Fruit fly (Drosophila melanogaster) whole organism, embryonic: ENCODE results near the gene Gr93d.

ENCODE experiments used
- ATbp ChIP-seq: fragments of 200-800 bp; sonication (Bioruptor generic); optimal IDR thresholded peaks from 2 replicates; lab custom pipeline; 2017; ENCODE audit warnings: missing biosample characterization, mild to moderate bottlenecking, missing genetic modification characterization, missing genetic modification reagents
- Abd-B ChIP-seq: fragments of 200-800 bp; sonication (Bioruptor generic); optimal IDR thresholded peaks from 2 replicates; lab custom pipeline; 2018; ENCODE audit warnings: missing biosample characterization, mild to moderate bottlenecking, missing genetic modification characterization, moderate library complexity
- Antp ChIP-seq: fragments of 200-800 bp; sonication (Bioruptor generic); optimal IDR thresholded peaks from 3 replicates; lab custom pipeline; 2016; ENCODE audit warnings: missing biosample characterization, missing genetic modification characterization
- Atf6 ChIP-seq: fragments of 200-800 bp; sonication (Bioruptor generic); IDR thresholded peaks from 2 replicates; pipeline ENCODE4 v1.3.6; 2022; ENCODE audit warnings: missing biosample characterization, missing genetic modification characterization
- Bteb2 ChIP-seq: fragments of 200-800 bp; sonication (Bioruptor generic); optimal IDR thresholded peaks from 2 replicates; lab custom pipeline; 2016; ENCODE audit warnings: missing biosample characterization, missing genetic modification characterization
- CG10321 ChIP-seq: fragments of 200-800 bp; sonication (Bioruptor generic); IDR thresholded peaks from 2 replicates; pipeline ENCODE4 v1.3.6; 2022; ENCODE audit warnings: missing biosample characterization, missing genetic modification characterization
- CG10979 ChIP-seq: fragments of 200-800 bp; sonication (Bioruptor generic); optimal IDR thresholded peaks from 2 replicates; lab custom pipeline; 2018; ENCODE audit warnings: missing biosample characterization, mild to moderate bottlenecking, missing genetic modification characterization, moderate library complexity
- CG13424 ChIP-seq: fragments of 200-800 bp; sonication (Bioruptor generic); optimal IDR thresholded peaks from 2 replicates; lab custom pipeline; 2019; ENCODE audit warnings: missing biosample characterization, mild to moderate bottlenecking, missing genetic modification characterization, moderate library complexity
- CG15011 ChIP-seq: fragments of 200-800 bp; sonication (Bioruptor generic); optimal IDR thresholded peaks from 3 replicates; lab custom pipeline; 2018; ENCODE audit warnings: missing biosample characterization, mild to moderate bottlenecking, missing genetic modification characterization
- CG16863 ChIP-seq: fragments of 200-800 bp; sonication (Bioruptor generic); optimal IDR thresholded peaks from 3 replicates; lab custom pipeline; 2016; ENCODE audit warnings: missing biosample characterization, missing genetic modification characterization
- CG18599 ChIP-seq: fragments of 200-800 bp; sonication (Bioruptor generic); optimal IDR thresholded peaks from 3 replicates; lab custom pipeline; 2017; ENCODE audit warnings: missing biosample characterization, missing genetic modification characterization, mild to moderate bottlenecking, moderate library complexity, missing genetic modification reagents
- CG31441 ChIP-seq: fragments of 200-800 bp; sonication (Bioruptor generic); IDR thresholded peaks from 2 replicates; pipeline ENCODE4 v1.3.6; 2022; ENCODE audit warnings: missing biosample characterization, missing genetic modification characterization
- CG42726 ChIP-seq: fragments of 200-800 bp; sonication (Bioruptor generic); IDR thresholded peaks from 2 replicates; pipeline ENCODE4 v1.3.6; 2022; ENCODE audit warnings: missing biosample characterization, missing genetic modification characterization; ENCODE audit not compliant: partially characterized antibody
- CG43689 ChIP-seq: fragments of 200-800 bp; sonication (Bioruptor generic); IDR thresholded peaks from 2 replicates; pipeline ENCODE4 v1.3.6; 2022; ENCODE audit warnings: missing biosample characterization, missing genetic modification characterization
- CG4404 ChIP-seq: fragments of 200-800 bp; sonication (Bioruptor generic); IDR thresholded peaks from 2 replicates; pipeline ENCODE4 v1.3.6; 2022; ENCODE audit warnings: missing biosample characterization, missing genetic modification characterization
- CG4617 ChIP-seq: fragments of 200-800 bp; sonication (Bioruptor generic); optimal IDR thresholded peaks from 3 replicates; lab custom pipeline; 2016; ENCODE audit warnings: missing biosample characterization, missing genetic modification characterization, borderline replicate concordance
- CG4820 ChIP-seq: fragments of 200-800 bp; sonication (Bioruptor generic); optimal IDR thresholded peaks from 3 replicates; lab custom pipeline; 2016; ENCODE audit warnings: missing biosample characterization, missing genetic modification characterization
- CG5953 ChIP-seq: fragments of 200-800 bp; sonication (Bioruptor generic); IDR thresholded peaks from 2 replicates; pipeline ENCODE4 v1.3.6; 2022; ENCODE audit warnings: missing biosample characterization, missing genetic modification characterization
- CG8478 ChIP-seq: fragments of >200 bp; optimal IDR thresholded peaks from 2 replicates; lab custom pipeline; 2018
- CG9797 ChIP-seq: fragments of 200-800 bp; sonication (Bioruptor generic); optimal IDR thresholded peaks from 3 replicates; lab custom pipeline; 2018; ENCODE audit warnings: missing biosample characterization, mild to moderate bottlenecking, missing genetic modification characterization
- Camta ChIP-seq: fragments of 200-800 bp; sonication (Bioruptor generic); optimal IDR thresholded peaks from 2 replicates; lab custom pipeline; 2016; ENCODE audit warnings: missing biosample characterization, missing genetic modification characterization
- CrebB ChIP-seq: fragments of 200-800 bp; sonication (Bioruptor generic); optimal IDR thresholded peaks from 3 replicates; lab custom pipeline; 2018; ENCODE audit warnings: missing biosample characterization, mild to moderate bottlenecking, missing genetic modification characterization
- Dek ChIP-seq: fragments of 200-800 bp; sonication (Bioruptor generic); optimal IDR thresholded peaks from 3 replicates; lab custom pipeline; 2019; ENCODE audit warnings: missing biosample characterization, mild to moderate bottlenecking, missing genetic modification characterization, moderate library complexity
- GATAe ChIP-seq: fragments of 200-800 bp; sonication (Bioruptor generic); conservative IDR thresholded peaks from 2 replicates; pipeline ENCODE4 v1.3.6; 2022; ENCODE audit warnings: missing biosample characterization, missing genetic modification characterization
- HmgZ ChIP-seq: fragments of 200-800 bp; sonication (Bioruptor generic); optimal IDR thresholded peaks from 2 replicates; lab custom pipeline; 2018; ENCODE audit warnings: missing biosample characterization, mild to moderate bottlenecking, missing genetic modification characterization
- MBD-R2 ChIP-seq: fragments of 200-800 bp; sonication (Bioruptor generic); IDR thresholded peaks from 2 replicates; pipeline ENCODE4 v1.3.6; 2022; ENCODE audit warnings: missing biosample characterization, missing genetic modification characterization
- Mrtf ChIP-seq: fragments of 200-800 bp; sonication (Bioruptor generic); IDR thresholded peaks from 3 replicates; pipeline ENCODE4 v1.3.6; 2022; ENCODE audit warnings: missing biosample characterization, missing genetic modification characterization
- Rfx ChIP-seq: fragments of 200-800 bp; sonication (Bioruptor generic); IDR thresholded peaks from 2 replicates; pipeline ENCODE4 v1.3.6; 2022; ENCODE audit warnings: missing biosample characterization, missing genetic modification characterization
- Sry-δ ChIP-seq: fragments of 200-800 bp; sonication (Bioruptor generic); optimal IDR thresholded peaks from 2 replicates; lab custom pipeline; 2016; ENCODE audit warnings: missing biosample characterization, missing genetic modification characterization
- bigmax ChIP-seq: fragments of 200-800 bp; sonication (Bioruptor generic); optimal IDR thresholded peaks from 2 replicates; lab custom pipeline; 2018; ENCODE audit warnings: missing biosample characterization, mild to moderate bottlenecking, missing genetic modification characterization
- corto ChIP-seq: fragments of 200-800 bp; sonication (Bioruptor generic); optimal IDR thresholded peaks from 2 replicates; lab custom pipeline; 2016; ENCODE audit warnings: missing biosample characterization, mild to moderate bottlenecking, missing genetic modification characterization, moderate library complexity
- dan ChIP-seq: fragments of 200-800 bp; sonication (Bioruptor generic); IDR thresholded peaks from 2 replicates; pipeline ENCODE4 v1.3.6; 2022; ENCODE audit warnings: missing biosample characterization, missing genetic modification characterization
- dmrt11E ChIP-seq: fragments of 200-800 bp; sonication (Bioruptor generic); optimal IDR thresholded peaks from 3 replicates; lab custom pipeline; 2018; ENCODE audit warnings: missing biosample characterization, mild to moderate bottlenecking, missing genetic modification characterization, moderate library complexity
- fru ChIP-seq: fragments of >200 bp; optimal IDR thresholded peaks from 2 replicates; lab custom pipeline; 2017
- gcm2 ChIP-seq: fragments of 200-800 bp; sonication (Bioruptor generic); optimal IDR thresholded peaks from 2 replicates; lab custom pipeline; 2016; ENCODE audit warnings: missing biosample characterization, missing genetic modification characterization
- gfzf ChIP-seq: fragments of 200-800 bp; sonication (Bioruptor generic); optimal IDR thresholded peaks from 2 replicates; lab custom pipeline; 2016; ENCODE audit warnings: missing biosample characterization, mild to moderate bottlenecking, missing genetic modification characterization, moderate library complexity
- gsb ChIP-seq: fragments of 200-800 bp; sonication (Bioruptor generic); IDR thresholded peaks from 2 replicates; pipeline ENCODE4 v1.3.6; 2022; ENCODE audit warnings: missing biosample characterization, missing genetic modification characterization
- knrl ChIP-seq: fragments of 200-800 bp; sonication (Bioruptor generic); IDR thresholded peaks from 3 replicates; pipeline ENCODE4 v1.3.6; 2022; ENCODE audit warnings: missing biosample characterization, missing genetic modification characterization; ENCODE audit not compliant: partially characterized antibody
- luna ChIP-seq: fragments of 200-800 bp; sonication (Bioruptor generic); optimal IDR thresholded peaks from 2 replicates; lab custom pipeline; 2016; ENCODE audit warnings: missing biosample characterization, missing genetic modification characterization
- mld ChIP-seq: fragments of 200-800 bp; sonication (Bioruptor generic); IDR thresholded peaks from 3 replicates; pipeline ENCODE4 v1.3.6; 2022; ENCODE audit warnings: missing biosample characterization, missing genetic modification characterization; ENCODE audit not compliant: partially characterized antibody
- odd ChIP-seq: fragments of 200-800 bp; sonication (Bioruptor generic); optimal IDR thresholded peaks from 2 replicates; lab custom pipeline; 2017; ENCODE audit warnings: missing biosample characterization, mild to moderate bottlenecking, missing genetic modification characterization
- pho ChIP-seq: fragments of 200-800 bp; sonication (Bioruptor generic); optimal IDR thresholded peaks from 2 replicates; lab custom pipeline; 2016; ENCODE audit warnings: missing biosample characterization, missing genetic modification characterization
- psq ChIP-seq: fragments of 200-800 bp; sonication (Bioruptor generic); optimal IDR thresholded peaks from 2 replicates; lab custom pipeline; 2017; ENCODE audit warnings: missing biosample characterization, missing genetic modification characterization
- rib ChIP-seq: fragments of 200-800 bp; sonication (Bioruptor generic); IDR thresholded peaks from 2 replicates; pipeline ENCODE4 v1.3.6; 2022; ENCODE audit warnings: missing biosample characterization, missing genetic modification characterization
- seq ChIP-seq: fragments of 200-800 bp; sonication (Bioruptor generic); IDR thresholded peaks from 2 replicates; pipeline ENCODE4 v1.3.6; 2022; ENCODE audit warnings: missing biosample characterization, missing genetic modification characterization
- sim ChIP-seq: fragments of 200-800 bp; sonication (Bioruptor generic); IDR thresholded peaks from 2 replicates; pipeline ENCODE4 v1.3.6; 2022; ENCODE audit warnings: missing biosample characterization, missing genetic modification characterization
- sima ChIP-seq: fragments of 200-800 bp; sonication (Bioruptor generic); optimal IDR thresholded peaks from 2 replicates; lab custom pipeline; 2016; ENCODE audit warnings: missing biosample characterization, missing genetic modification characterization
- sisA ChIP-seq: fragments of 200-800 bp; sonication (Bioruptor generic); IDR thresholded peaks from 2 replicates; pipeline ENCODE4 v1.3.6; 2022; ENCODE audit warnings: missing biosample characterization, missing genetic modification characterization
- slou ChIP-seq: fragments of 200-800 bp; sonication (Bioruptor generic); optimal IDR thresholded peaks from 3 replicates; lab custom pipeline; 2016; ENCODE audit warnings: missing biosample characterization, missing genetic modification characterization
- slp2 ChIP-seq: fragments of 200-800 bp; sonication (Bioruptor generic); optimal IDR thresholded peaks from 2 replicates; lab custom pipeline; 2016; ENCODE audit warnings: missing biosample characterization, missing genetic modification characterization
- sqz ChIP-seq: fragments of 200-800 bp; sonication (Bioruptor generic); optimal IDR thresholded peaks from 3 replicates; lab custom pipeline; 2018; ENCODE audit warnings: missing biosample characterization, mild to moderate bottlenecking, missing genetic modification characterization
- toy ChIP-seq: fragments of 200-800 bp; sonication (Bioruptor generic); IDR thresholded peaks from 2 replicates; pipeline ENCODE4 v1.3.6; 2022; ENCODE audit warnings: missing biosample characterization, missing genetic modification characterization

Gene Gr93d

dm6 chr3R:21848987-21849442 is 2.6 kb upstream of the Gr93d start (continued):
- no peak for TF ChIP-seq mld
- TF ChIP-seq Antp (GFP tag; lab: Kevin White, UChicago) = peak; percentile 61
- no peak for TF ChIP-seq sima (GFP tag; lab: Kevin White, UChicago)
- TF ChIP-seq HmgZ (tag; lab: Kevin White, UChicago) = no peak
- no peak for TF ChIP-seq luna (GFP tag; lab: Kevin White, UChicago)
- no peak for TF ChIP-seq dan (GFP tag; lab: Robert Waterston, UW)
- peak; percentile 90 for TF ChIP-seq corto (GFP tag; lab: Kevin White, UChicago)
- peak; percentile 59 for TF ChIP-seq sqz
- peak; percentile 82 for TF ChIP-seq dmrt11E
- TF ChIP-seq CG8478 (lab: Kevin White, UChicago) = no peak
- no peak for TF ChIP-seq Atf6 (GFP tag; lab: Robert Waterston, UW)
- TF ChIP-seq toy (GFP tag; lab: Robert Waterston, UW) = no peak
- TF ChIP-seq sisA (GFP tag; lab: Robert Waterston, UW) = peak; percentile 62
- TF ChIP-seq Bteb2 (GFP tag; lab: Kevin White, UChicago) = peak; percentile 14
- TF ChIP-seq sim (GFP tag; lab: Robert Waterston, UW) = peak; percentile 51
- TF ChIP-seq CG4820 (GFP tag; lab: Kevin White, UChicago) = peak; percentile 80
- TF ChIP-seq odd = peak; percentile 51
- TF ChIP-seq gfzf (GFP tag; lab: Kevin White, UChicago) = no peak
- no peak for TF ChIP-seq fru (lab: Kevin White, UChicago)
- TF ChIP-seq CG18599 (GFP tag; lab: Kevin White, UChicago) = peak; percentile 56
- TF ChIP-seq Mrtf (GFP tag; lab: Robert Waterston, UW) = no peak
- peak; percentile 53 for TF ChIP-seq CG4404
- no peak for TF ChIP-seq CrebB
- TF ChIP-seq MBD-R2 (GFP tag; lab: Robert Waterston, UW) = no peak
- peak; percentile 37 for TF ChIP-seq pho (GFP tag; lab: Kevin White, UChicago)
- TF ChIP-seq bigmax (GFP tag; lab: Kevin White, UChicago) = no peak
- TF ChIP-seq Rfx (GFP tag; lab: Robert Waterston, UW) = no peak; the same call in 1 of the 2 replicates
- TF ChIP-seq GATAe = no peak
- peak; percentile 4 for TF ChIP-seq CG4617
- peak; percentile 35 for TF ChIP-seq gcm2
- TF ChIP-seq CG10979 (tag; lab: Kevin White, UChicago) = peak; percentile 84
- no peak for TF ChIP-seq CG42726
- TF ChIP-seq ATbp = peak; percentile 57
- TF ChIP-seq CG5953 (GFP tag; lab: Robert Waterston, UW) = no peak
- no peak for TF ChIP-seq psq
- no peak for TF ChIP-seq CG9797 (GFP tag; lab: Kevin White, UChicago)
- peak; percentile 63 for TF ChIP-seq CG15011 (GFP tag; lab: Kevin White, UChicago)
- TF ChIP-seq CG13424 (tag; lab: Kevin White, UChicago) = peak; percentile 75
- TF ChIP-seq CG31441 (GFP tag; lab: Robert Waterston, UW) = peak; percentile 81
- TF ChIP-seq gsb (GFP tag; lab: Robert Waterston, UW) = no peak
- TF ChIP-seq CG43689 (GFP tag; lab: Robert Waterston, UW) = no peak
- peak; percentile 15 for TF ChIP-seq Dek
- peak; percentile 35 for TF ChIP-seq Abd-B (GFP tag; lab: Kevin White, UChicago)
- peak; percentile 57 for TF ChIP-seq Camta (GFP tag; lab: Kevin White, UChicago)
- TF ChIP-seq seq (GFP tag; lab: Robert Waterston, UW) = 0 out of 2 replicates have a peak, but pooled peaks have one; percentile 38
- no peak for TF ChIP-seq knrl (GFP tag; lab: Robert Waterston, UW)
- TF ChIP-seq CG10321 (GFP tag; lab: Robert Waterston, UW) = no peak
- no peak for TF ChIP-seq rib (GFP tag; lab: Robert Waterston, UW)
- peak; percentile 52 for TF ChIP-seq slou (GFP tag; lab: Kevin White, UChicago)
- peak; percentile 49 for TF ChIP-seq slp2 (GFP tag; lab: Kevin White, UChicago)
- TF ChIP-seq Sry-δ (GFP tag; lab: Kevin White, UChicago) = peak; percentile 33
- peak; percentile 67 for TF ChIP-seq CG16863 (GFP tag; lab: Kevin White, UChicago)
